Worm (Caenorhabditis elegans): ENCODE results near the gene nlp-101.

ce11 chrX:7799680-7800079 is 39.0 kb upstream of the nlp-101 start, which contains the start of gene gpx-7:
- TF ChIP-seq isw-1 (GFP tag; IDR thresholded peaks at IDR 0.05): no peak
- no peak for TF ChIP-seq mep-1 (tag; optimal IDR thresholded peaks at IDR 0.05)
- TF ChIP-seq fkh-10 (GFP tag; optimal IDR thresholded peaks at IDR 0.05): no peak
- TF ChIP-seq tbx-2 (tag; optimal IDR thresholded peaks at IDR 0.05): no peak

Measured in whole organism, L1 larva.